Fruit fly (Drosophila melanogaster): ENCODE data around the gene CG32683.

- TF ChIP-seq bowl (GFP tag; IDR thresholded peaks at IDR 0.05) (no peak), CG9817 (tag; optimal IDR thresholded peaks at IDR 0.05) (no peak), dati (GFP tag; IDR thresholded peaks at IDR 0.05) (no peak)
These were observed 7.2 kb upstream of the CG32683 start for dm6 chrX:10461938-10462337.

Measured in whole organism, embryonic.